Worm (Caenorhabditis elegans) whole organism, L3 larva: ENCODE results near the gene K10H10.9.
"Not testable (repeated sequence)": the region's sequence is repeated elsewhere in the genome, so short reads cannot be mapped to it uniquely, and the experiment has no call there.

Source experiments
- aly-2 ChIP-seq: fragments of 150-350 bp; optimal IDR thresholded peaks from 2 replicates; lab custom pipeline; 2014; ENCODE audit warnings: missing biosample characterization, missing genetic modification characterization
- ceh-82 ChIP-seq: fragments of 150-350 bp; optimal IDR thresholded peaks from 2 replicates; lab custom pipeline; 2014; ENCODE audit warnings: missing biosample characterization, missing genetic modification characterization
- daf-12 ChIP-seq: fragments of 150-350 bp; optimal IDR thresholded peaks from 2 replicates; lab custom pipeline; 2014; ENCODE audit warnings: missing biosample characterization, missing genetic modification reagents, missing genetic modification characterization
- elt-1 ChIP-seq: fragments of 150-350 bp; optimal IDR thresholded peaks from 2 replicates; lab custom pipeline; 2014; ENCODE audit warnings: missing biosample characterization, missing genetic modification characterization
- nhr-11 ChIP-seq: fragments of 150-350 bp; optimal IDR thresholded peaks from 2 replicates; lab custom pipeline; 2014; ENCODE audit warnings: missing biosample characterization, missing genetic modification characterization
- nhr-12 ChIP-seq: fragments of 150-350 bp; optimal IDR thresholded peaks from 2 replicates; lab custom pipeline; 2014; ENCODE audit warnings: missing biosample characterization, missing genetic modification characterization
- nhr-25 ChIP-seq: sonication (generic microtip); optimal IDR thresholded peaks from 2 replicates; lab custom pipeline; 2017; ENCODE audit warnings: missing biosample characterization, missing genetic modification characterization
- nhr-28 ChIP-seq: fragments of 150-350 bp; optimal IDR thresholded peaks from 2 replicates; lab custom pipeline; 2014; ENCODE audit warnings: missing biosample characterization, missing genetic modification characterization
- skn-1 ChIP-seq: fragments of 150-350 bp; optimal IDR thresholded peaks from 2 replicates; lab custom pipeline; 2014; ENCODE audit warnings: missing biosample characterization, missing genetic modification characterization
- tbx-2 ChIP-seq: sonication (generic microtip); optimal IDR thresholded peaks from 2 replicates; lab custom pipeline; 2016; ENCODE audit warnings: mild to moderate bottlenecking, missing genetic modification characterization, missing compliant biosample characterization
- unc-62 ChIP-seq: fragments of 150-350 bp; sonication (generic microtip); optimal IDR thresholded peaks from 4 replicates; lab custom pipeline; 2014; ENCODE audit warnings: missing biosample characterization, missing genetic modification reagents, missing genetic modification characterization
- ztf-11 ChIP-seq: fragments of 150-350 bp; optimal IDR thresholded peaks from 2 replicates; lab custom pipeline; 2014; ENCODE audit warnings: missing biosample characterization, missing genetic modification characterization

DNA sequence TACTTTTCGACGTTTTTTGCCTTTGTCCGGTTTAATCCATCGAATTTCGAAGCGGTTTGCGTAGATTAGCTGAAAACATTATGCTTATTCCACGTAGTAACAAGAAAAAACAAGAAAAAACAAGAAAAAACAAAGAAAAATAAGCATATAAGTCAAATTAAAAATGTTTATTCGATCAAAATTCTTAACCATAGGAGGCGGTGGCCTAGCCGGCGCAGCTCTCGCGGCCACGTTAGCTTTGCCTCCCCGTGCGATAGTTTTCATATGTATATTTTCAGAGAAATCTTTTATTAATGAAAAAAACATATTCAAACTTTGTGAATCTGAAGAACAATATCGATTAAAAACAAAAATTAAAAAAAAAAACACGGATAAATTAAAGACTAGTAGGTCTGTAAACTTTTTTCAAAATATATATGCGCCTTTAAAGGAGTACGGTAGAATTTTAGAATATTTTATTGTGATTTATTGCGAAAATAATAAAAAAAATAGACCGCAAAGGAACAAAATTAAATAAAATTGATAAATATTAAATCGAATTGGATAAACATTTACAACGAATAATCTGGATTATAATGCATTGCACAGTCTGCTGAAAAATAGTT, 49.0 kb upstream of the K10H10.9 start:
- TF ChIP-seq tbx-2; unc-62 (GFP tag; lab: Kevin White, UChicago); nhr-11 (tag; lab: Kevin White, UChicago); nhr-28 (tag; lab: Kevin White, UChicago); ceh-82 (tag; lab: Kevin White, UChicago); ztf-11 (tag; lab: Kevin White, UChicago); elt-1 (tag; lab: Kevin White, UChicago); nhr-25; nhr-12 (tag; lab: Kevin White, UChicago); daf-12; aly-2; skn-1 (tag; lab: Kevin White, UChicago): not testable (repeated sequence)
